Worm (Caenorhabditis elegans) whole organism, late embryonic: ENCODE data around the gene slcf-2.

Source experiments
- C38D4.7 ChIP-seq: fragments of 200-800 bp; sonication (Bioruptor generic); optimal IDR thresholded peaks from 2 replicates; lab custom pipeline; 2018; ENCODE audit warnings: mild to moderate bottlenecking, missing genetic modification characterization, moderate library complexity, missing compliant biosample characterization
- F13H6.1 ChIP-seq: sonication (generic microtip); optimal IDR thresholded peaks from 2 replicates; lab custom pipeline; 2016; ENCODE audit warnings: missing genetic modification characterization, missing compliant biosample characterization
- K02D7.2 ChIP-seq: sonication (generic microtip); optimal IDR thresholded peaks from 2 replicates; lab custom pipeline; 2017; ENCODE audit warnings: mild to moderate bottlenecking, missing genetic modification characterization, missing compliant biosample characterization
- K09A11.1 ChIP-seq: sonication (generic microtip); optimal IDR thresholded peaks from 2 replicates; lab custom pipeline; 2017; ENCODE audit warnings: antibody characterized with exemption, mild to moderate bottlenecking, missing genetic modification characterization, missing compliant biosample characterization; ENCODE audit not compliant: insufficient read depth
- T23F11.4 ChIP-seq: fragments of 200-800 bp; sonication (Bioruptor generic); optimal IDR thresholded peaks from 2 replicates; lab custom pipeline; 2018; ENCODE audit warnings: mild to moderate bottlenecking, missing genetic modification characterization, missing compliant biosample characterization
- ama-1 ChIP-seq: fragments of 150-350 bp; optimal IDR thresholded peaks from 2 replicates; lab custom pipeline; 2014
- ceh-14 ChIP-seq: sonication (generic microtip); optimal IDR thresholded peaks from 2 replicates; lab custom pipeline; 2016; ENCODE audit warnings: missing genotype, missing genetic modification characterization, missing compliant biosample characterization
- ceh-18 ChIP-seq: sonication (generic microtip); optimal IDR thresholded peaks from 2 replicates; lab custom pipeline; 2016; ENCODE audit warnings: missing genetic modification characterization, missing compliant biosample characterization
- ceh-19 ChIP-seq: fragments of 200-800 bp; sonication (Bioruptor generic); optimal IDR thresholded peaks from 2 replicates; lab custom pipeline; 2018; ENCODE audit warnings: mild to moderate bottlenecking, missing genetic modification characterization, missing compliant biosample characterization
- ceh-24 ChIP-seq: sonication (generic microtip); optimal IDR thresholded peaks from 2 replicates; lab custom pipeline; 2016; ENCODE audit warnings: mild to moderate bottlenecking, missing genetic modification characterization, missing compliant biosample characterization
- ceh-30 ChIP-seq: fragments of 150-350 bp; optimal IDR thresholded peaks from 2 replicates; lab custom pipeline; 2014; ENCODE audit warnings: missing biosample characterization, missing genetic modification characterization
- ceh-31 ChIP-seq: sonication (generic microtip); optimal IDR thresholded peaks from 2 replicates; lab custom pipeline; 2016; ENCODE audit warnings: missing genetic modification characterization, missing compliant biosample characterization
- ceh-45 ChIP-seq: fragments of 200-800 bp; sonication (Bioruptor generic); IDR thresholded peaks from 2 replicates; pipeline ENCODE4 v1.3.6; 2022; ENCODE audit warnings: missing genetic modification reagents, missing genetic modification characterization, missing compliant biosample characterization
- che-1 ChIP-seq: sonication (generic microtip); optimal IDR thresholded peaks from 2 replicates; lab custom pipeline; 2016; ENCODE audit warnings: mild to moderate bottlenecking, missing genetic modification characterization, missing compliant biosample characterization
- dmd-4 ChIP-seq: sonication (generic microtip); optimal IDR thresholded peaks from 2 replicates; lab custom pipeline; 2016; ENCODE audit warnings: borderline replicate concordance, missing genetic modification characterization, missing compliant biosample characterization
- elt-2 ChIP-seq: sonication (generic microtip); optimal IDR thresholded peaks from 2 replicates; lab custom pipeline; 2016; ENCODE audit warnings: missing genetic modification reagents, missing genetic modification characterization, missing compliant biosample characterization
- elt-4 ChIP-seq: sonication (generic microtip); optimal IDR thresholded peaks from 2 replicates; lab custom pipeline; 2016; ENCODE audit warnings: missing genetic modification characterization, missing compliant biosample characterization
- ets-4 ChIP-seq: sonication (generic microtip); optimal IDR thresholded peaks from 2 replicates; lab custom pipeline; 2016; ENCODE audit warnings: missing genetic modification characterization, missing compliant biosample characterization
- eyg-1 ChIP-seq: sonication (generic microtip); optimal IDR thresholded peaks from 2 replicates; lab custom pipeline; 2016; ENCODE audit warnings: missing genotype, missing genetic modification characterization, missing compliant biosample characterization
- fax-1 ChIP-seq: sonication (generic microtip); optimal IDR thresholded peaks from 2 replicates; lab custom pipeline; 2016; ENCODE audit warnings: missing genotype, missing genetic modification characterization, missing compliant biosample characterization
- fkh-10 ChIP-seq: fragments of 150-350 bp; optimal IDR thresholded peaks from 2 replicates; lab custom pipeline; 2014; ENCODE audit warnings: missing biosample characterization, missing genetic modification reagents, missing genetic modification characterization
- fkh-6 ChIP-seq: sonication (generic microtip); optimal IDR thresholded peaks from 2 replicates; lab custom pipeline; 2016; ENCODE audit warnings: missing genetic modification characterization, missing compliant biosample characterization
- gmeb-2 ChIP-seq: sonication (generic microtip); optimal IDR thresholded peaks from 2 replicates; lab custom pipeline; 2016; ENCODE audit warnings: missing genetic modification characterization, inconsistent platforms, missing compliant biosample characterization
- hlh-30 ChIP-seq: sonication (generic microtip); optimal IDR thresholded peaks from 2 replicates; lab custom pipeline; 2017; ENCODE audit warnings: antibody characterized with exemption, missing genetic modification characterization, missing compliant biosample characterization; ENCODE audit not compliant: insufficient read depth
- hlh-6 ChIP-seq: sonication (generic microtip); optimal IDR thresholded peaks from 2 replicates; lab custom pipeline; 2016; ENCODE audit warnings: missing genotype, missing genetic modification characterization, missing compliant biosample characterization
- hlh-8 ChIP-seq: sonication (generic microtip); optimal IDR thresholded peaks from 2 replicates; lab custom pipeline; 2016; ENCODE audit warnings: missing genotype, missing genetic modification characterization, missing compliant biosample characterization
- lim-6 ChIP-seq: sonication (generic microtip); optimal IDR thresholded peaks from 2 replicates; lab custom pipeline; 2016; ENCODE audit warnings: missing genetic modification characterization, missing compliant biosample characterization
- lin-11 ChIP-seq: fragments of 200-800 bp; sonication (Bioruptor generic); optimal IDR thresholded peaks from 2 replicates; lab custom pipeline; 2018; ENCODE audit warnings: mild to moderate bottlenecking, missing genetic modification characterization, missing compliant biosample characterization
- nfya-1 ChIP-seq: sonication (generic microtip); optimal IDR thresholded peaks from 2 replicates; lab custom pipeline; 2017; ENCODE audit warnings: missing genetic modification characterization, mild to moderate bottlenecking, missing compliant biosample characterization, antibody characterized with exemption, moderate library complexity
- npax-4 ChIP-seq: sonication (generic microtip); optimal IDR thresholded peaks from 2 replicates; lab custom pipeline; 2016; ENCODE audit warnings: missing genetic modification characterization, missing compliant biosample characterization
- odd-2 ChIP-seq: sonication (generic microtip); optimal IDR thresholded peaks from 2 replicates; lab custom pipeline; 2017; ENCODE audit warnings: antibody characterized with exemption, mild to moderate bottlenecking, missing genetic modification characterization, missing compliant biosample characterization
- pat-9 ChIP-seq: fragments of 200-800 bp; sonication (Bioruptor generic); optimal IDR thresholded peaks from 2 replicates; lab custom pipeline; 2018; ENCODE audit warnings: mild to moderate bottlenecking, missing genetic modification characterization, moderate library complexity, missing compliant biosample characterization
- pax-1 ChIP-seq: fragments of 150-350 bp; optimal IDR thresholded peaks from 2 replicates; lab custom pipeline; 2014; ENCODE audit warnings: missing biosample characterization, missing genetic modification characterization
- pros-1 ChIP-seq: fragments of 150-350 bp; optimal IDR thresholded peaks from 2 replicates; lab custom pipeline; 2014; ENCODE audit warnings: missing biosample characterization, missing genetic modification reagents, missing genetic modification characterization
- ref-2 ChIP-seq: sonication (generic microtip); optimal IDR thresholded peaks from 2 replicates; lab custom pipeline; 2016; ENCODE audit warnings: missing genetic modification characterization, missing compliant biosample characterization
- rnt-1 ChIP-seq: sonication (generic microtip); optimal IDR thresholded peaks from 2 replicates; lab custom pipeline; 2016; ENCODE audit warnings: missing genetic modification characterization, missing compliant biosample characterization
- sdc-2 ChIP-seq: sonication (generic microtip); optimal IDR thresholded peaks from 2 replicates; lab custom pipeline; 2016; ENCODE audit warnings: missing genotype, missing genetic modification characterization, missing compliant biosample characterization
- sox-2 ChIP-seq: fragments of 200-800 bp; sonication (Bioruptor generic); IDR thresholded peaks from 2 replicates; pipeline ENCODE4 v1.3.6; 2022; ENCODE audit warnings: missing genetic modification reagents, missing genetic modification characterization, missing compliant biosample characterization
- sox-4 ChIP-seq: sonication (generic microtip); optimal IDR thresholded peaks from 2 replicates; lab custom pipeline; 2017; ENCODE audit warnings: mild to moderate bottlenecking, missing genetic modification characterization, inconsistent platforms, missing compliant biosample characterization
- syd-9 ChIP-seq: sonication (generic microtip); optimal IDR thresholded peaks from 2 replicates; lab custom pipeline; 2016; ENCODE audit warnings: mild to moderate bottlenecking, missing genetic modification characterization, moderate library complexity, missing compliant biosample characterization
- tbx-2 ChIP-seq: sonication (generic microtip); optimal IDR thresholded peaks from 2 replicates; lab custom pipeline; 2016; ENCODE audit warnings: missing genetic modification characterization, missing compliant biosample characterization
- ttx-3 ChIP-seq: sonication (generic microtip); optimal IDR thresholded peaks from 2 replicates; lab custom pipeline; 2016; ENCODE audit warnings: missing genetic modification reagents, missing genetic modification characterization, missing compliant biosample characterization
- unc-3 ChIP-seq, 2 experiments: fragments of 200-800 bp in 1 of 2; sonication (Bioruptor generic) in 1 of 2; sonication (generic microtip) in 1 of 2; conservative IDR thresholded peaks in 1 of 2; optimal IDR thresholded peaks in 1 of 2; 2 replicates each; pipeline versions ENCODE4 v1.3.6 to Lab custom; 2016 to 2022; ENCODE audit warnings: missing compliant biosample characterization in 2 of 2, missing genetic modification characterization in 2 of 2, missing genetic modification reagents in 1 of 2
- unc-86 ChIP-seq: sonication (generic microtip); optimal IDR thresholded peaks from 2 replicates; lab custom pipeline; 2016; ENCODE audit warnings: missing genetic modification characterization, missing compliant biosample characterization
- zip-5 ChIP-seq: sonication (generic microtip); optimal IDR thresholded peaks from 2 replicates; lab custom pipeline; 2016; ENCODE audit warnings: missing genetic modification characterization, missing compliant biosample characterization
- ztf-16 ChIP-seq: sonication (generic microtip); optimal IDR thresholded peaks from 2 replicates; lab custom pipeline; 2017; ENCODE audit warnings: missing genetic modification characterization, missing compliant biosample characterization

Gene slcf-2

ce11 chrX:3371264-3371663 lies 22.4 kb upstream of the slcf-2 start (continued):
- TF ChIP-seq che-1 (tag; lab: Kevin White, UChicago) (peak; percentile 86), K02D7.2 (tag; lab: Kevin White, UChicago) (peak; percentile 67), elt-2 (tag; lab: Kevin White, UChicago) (peak; percentile 87), fkh-6 (tag; lab: Kevin White, UChicago) (peak; percentile 77), fkh-10 (peak; percentile 22), fax-1 (tag; lab: Kevin White, UChicago) (peak; percentile 61), T23F11.4 (GFP tag; lab: Kevin White, UChicago) (peak; percentile 82), hlh-30 (tag; lab: Kevin White, UChicago) (peak; percentile 51), ceh-30 (peak; percentile 12), hlh-8 (tag; lab: Kevin White, UChicago) (peak; percentile 61), odd-2 (tag; lab: Kevin White, UChicago) (no peak), ceh-31 (peak; percentile 70), pax-1 (tag; lab: Kevin White, UChicago) (no peak), rnt-1 (tag; lab: Kevin White, UChicago) (peak; percentile 62), ztf-16 (tag; lab: Kevin White, UChicago) (peak; percentile 83), nfya-1 (peak; percentile 76)
- TF ChIP-seq, all 69 proteins: peak for 58

- TF ChIP-seq pat-9 (tag; lab: Kevin White, UChicago): no peak
Measured at ce11 chrX:3374642-3375041, 19.0 kb upstream of the slcf-2 start, which contains the start of gene clc-3. Gene clc-3, minus strand, starts transcription at chrX:3374742.

ce11 chrX:3375320-3375719 lies 18.3 kb upstream of the slcf-2 start:
- TF ChIP-seq K09A11.1 (peak; percentile 8), ceh-19 (no peak), ceh-18 (tag; lab: Kevin White, UChicago) (no peak), lim-6 (tag; lab: Kevin White, UChicago) (no peak), lin-11 (no peak), eyg-1 (tag; lab: Kevin White, UChicago) (no peak), ceh-24 (tag; lab: Kevin White, UChicago) (no peak), ttx-3 (no peak)

ce11 chrX:3379114-3379513 lies 14.5 kb upstream of the slcf-2 start, which contains the start of gene sorf-1:
Gene sorf-1, minus strand, starts transcription at chrX:3379248.
- TF ChIP-seq ceh-31: peak; percentile 76
- no peak for TF ChIP-seq ama-1 (lab: Kevin White, UChicago)
- TF ChIP-seq unc-86 (tag; lab: Kevin White, UChicago): no peak
- no peak for TF ChIP-seq F13H6.1 (tag; lab: Kevin White, UChicago)
- no peak for TF ChIP-seq hlh-6 (tag; lab: Kevin White, UChicago)
- TF ChIP-seq gmeb-2: no peak
- TF ChIP-seq K02D7.2 (tag; lab: Kevin White, UChicago): no peak
- TF ChIP-seq npax-4 (tag; lab: Kevin White, UChicago): no peak
- TF ChIP-seq C38D4.7: no peak
- no peak for TF ChIP-seq ceh-14
- no peak for TF ChIP-seq lin-11
- TF ChIP-seq ceh-19: no peak
- no peak for TF ChIP-seq syd-9 (tag; lab: Kevin White, UChicago)
- no peak for TF ChIP-seq elt-2 (tag; lab: Kevin White, UChicago)
- TF ChIP-seq dmd-4 (tag; lab: Kevin White, UChicago): no peak
- TF ChIP-seq zip-5 (tag; lab: Kevin White, UChicago): peak; percentile 56
- TF ChIP-seq hlh-8 (tag; lab: Kevin White, UChicago): peak; percentile 1
- peak; percentile 6 for TF ChIP-seq ref-2
- peak; percentile 38 for TF ChIP-seq ets-4 (tag; lab: Kevin White, UChicago)
- TF ChIP-seq ttx-3: no peak
- TF ChIP-seq ceh-45: no peak
- no peak for TF ChIP-seq unc-3 (GFP tag; conservative IDR thresholded peaks at IDR 0.05; lab: Robert Waterston, UW)
- no peak for TF ChIP-seq unc-3 (tag; optimal IDR thresholded peaks at IDR 0.05; lab: Kevin White, UChicago)
- peak; percentile 83 for TF ChIP-seq tbx-2 (tag; lab: Kevin White, UChicago)
- no peak for TF ChIP-seq pros-1 (tag; lab: Kevin White, UChicago)
- TF ChIP-seq sdc-2 (tag; lab: Kevin White, UChicago): no peak
- TF ChIP-seq T23F11.4 (GFP tag; lab: Kevin White, UChicago): no peak
- no peak for TF ChIP-seq elt-4 (tag; lab: Kevin White, UChicago)
- TF ChIP-seq sox-2 (GFP tag; lab: Robert Waterston, UW): no peak
- no peak for TF ChIP-seq hlh-30 (tag; lab: Kevin White, UChicago)
- TF ChIP-seq sox-4 (tag; lab: Kevin White, UChicago): no peak
- no peak for TF ChIP-seq odd-2 (tag; lab: Kevin White, UChicago)
